Worm (Caenorhabditis elegans) whole organism, early embryonic: ENCODE results near the gene brap-2.

Experiments used
- F13C5.2 ChIP-seq: sonication (generic microtip); optimal IDR thresholded peaks from 2 replicates; lab custom pipeline; 2017; ENCODE audit warnings: mild to moderate bottlenecking, missing genetic modification characterization, inconsistent platforms, missing compliant biosample characterization
- aly-1 ChIP-seq: sonication (generic microtip); optimal IDR thresholded peaks from 2 replicates; lab custom pipeline; 2016; ENCODE audit warnings: missing genetic modification characterization, missing compliant biosample characterization
- ama-1 ChIP-seq: fragments of 150-350 bp; optimal IDR thresholded peaks from 2 replicates; lab custom pipeline; 2014
- hmbx-1 ChIP-seq: sonication (generic microtip); optimal IDR thresholded peaks from 2 replicates; lab custom pipeline; 2016; ENCODE audit warnings: mild to moderate bottlenecking, missing genetic modification characterization, missing compliant biosample characterization
- hmg-4 ChIP-seq: fragments of 200-800 bp; sonication (Bioruptor generic); optimal IDR thresholded peaks from 2 replicates; lab custom pipeline; 2018; ENCODE audit warnings: mild to moderate bottlenecking, missing genetic modification characterization, missing compliant biosample characterization
- hnd-1 ChIP-seq: sonication (generic microtip); optimal IDR thresholded peaks from 2 replicates; lab custom pipeline; 2016; ENCODE audit warnings: missing genetic modification characterization, missing compliant biosample characterization
- pes-1 ChIP-seq: fragments of 200-800 bp; sonication (Bioruptor generic); IDR thresholded peaks from 2 replicates; pipeline ENCODE4 v1.3.6; 2022; ENCODE audit warnings: missing genetic modification reagents, missing genetic modification characterization, missing compliant biosample characterization
- sea-1 ChIP-seq: fragments of 200-800 bp; sonication (Bioruptor generic); conservative IDR thresholded peaks from 2 replicates; pipeline ENCODE4 v1.3.6; 2022; ENCODE audit warnings: missing genetic modification characterization, missing compliant biosample characterization

- TF ChIP-seq hnd-1 (no peak), aly-1 (tag; lab: Kevin White, UChicago) (no peak), pes-1 (GFP tag; lab: Robert Waterston, UW) (no peak), hmg-4 (GFP tag; lab: Kevin White, UChicago) (no peak), ama-1 (lab: Kevin White, UChicago) (no peak), F13C5.2 (tag; lab: Kevin White, UChicago) (no peak), sea-1 (no peak), hmbx-1 (tag; lab: Kevin White, UChicago) (no peak)
Observed at ce11 chrII:5387217-5387616, 5.8 kb downstream of the brap-2 start, which contains the start of gene ccpp-6.
